Worm (Caenorhabditis elegans) whole organism, L1 larva: ENCODE measurements around the gene C07D10.5.

Source experiments
- F16B12.6 ChIP-seq: fragments of 150-350 bp; optimal IDR thresholded peaks from 2 replicates; lab custom pipeline; 2014; ENCODE audit warnings: missing biosample characterization, missing genetic modification characterization
- aha-1 ChIP-seq: fragments of 150-350 bp; optimal IDR thresholded peaks from 2 replicates; lab custom pipeline; 2014; ENCODE audit warnings: missing biosample characterization, missing genetic modification characterization
- alr-1 ChIP-seq: fragments of 200-800 bp; sonication (Bioruptor generic); optimal IDR thresholded peaks from 2 replicates; lab custom pipeline; 2018; ENCODE audit warnings: borderline replicate concordance, mild to moderate bottlenecking, missing genetic modification characterization, missing compliant biosample characterization
- aly-2 ChIP-seq: fragments of 150-350 bp; optimal IDR thresholded peaks from 2 replicates; lab custom pipeline; 2014; ENCODE audit warnings: missing biosample characterization, missing genetic modification characterization
- blmp-1 ChIP-seq: fragments of 150-350 bp; optimal IDR thresholded peaks from 2 replicates; lab custom pipeline; 2014; ENCODE audit warnings: missing biosample characterization, missing genetic modification characterization
- ceh-88 ChIP-seq: fragments of 200-800 bp; sonication (Bioruptor generic); IDR thresholded peaks from 2 replicates; pipeline ENCODE4 v1.3.6; 2022; ENCODE audit warnings: missing genetic modification characterization, missing compliant biosample characterization
- ces-1 ChIP-seq: fragments of 150-350 bp; optimal IDR thresholded peaks from 2 replicates; lab custom pipeline; 2014; ENCODE audit warnings: missing biosample characterization, missing genetic modification reagents, missing genetic modification characterization
- dpl-1 ChIP-seq, 3 experiments: fragments of 150-350 bp in 2 of 3; sonication (generic microtip) in 1 of 3; optimal IDR thresholded peaks; 2 replicates each; lab custom pipeline; 2014 to 2017; ENCODE audit warnings: missing biosample characterization in 3 of 3, missing genetic modification characterization in 3 of 3, missing genetic modification reagents in 3 of 3
- efl-1 ChIP-seq, 4 experiments: fragments of 150-350 bp; optimal IDR thresholded peaks in 3 of 4; peaks in 1 of 4; 1 replicate in 1 of 4; 2 replicates in 3 of 4; lab custom pipeline; 2014; ENCODE audit warnings: missing biosample characterization in 2 of 4, missing genetic modification characterization in 2 of 4, missing genetic modification reagents in 2 of 4
- egl-27 ChIP-seq, 2 experiments: fragments of 150-350 bp in 1 of 2; sonication (generic microtip); optimal IDR thresholded peaks; 3 replicates each; lab custom pipeline; 2017 to 2018; ENCODE audit warnings: missing biosample characterization in 2 of 2, missing genetic modification characterization in 2 of 2, missing genetic modification reagents in 2 of 2
- elt-2 ChIP-seq: sonication (generic microtip); optimal IDR thresholded peaks from 2 replicates; lab custom pipeline; 2016; ENCODE audit warnings: missing genetic modification characterization, mild to moderate bottlenecking, inconsistent platforms, missing compliant biosample characterization, missing genetic modification reagents
- fkh-4 ChIP-seq: sonication (generic microtip); optimal IDR thresholded peaks from 2 replicates; lab custom pipeline; 2016; ENCODE audit warnings: missing compliant biosample characterization, missing genetic modification characterization, borderline replicate concordance
- hlh-4 ChIP-seq: sonication (generic microtip); optimal IDR thresholded peaks from 2 replicates; lab custom pipeline; 2016; ENCODE audit warnings: mild to moderate bottlenecking, missing genetic modification characterization, missing compliant biosample characterization
- lin-14 ChIP-seq: fragments of 200-800 bp; sonication (Bioruptor generic); optimal IDR thresholded peaks from 2 replicates; lab custom pipeline; 2018; ENCODE audit warnings: mild to moderate bottlenecking, missing genetic modification characterization, moderate library complexity, missing compliant biosample characterization
- lin-35 ChIP-seq, 2 experiments: fragments of 150-350 bp; optimal IDR thresholded peaks; 2 replicates each; lab custom pipeline; 2014; ENCODE audit warnings: missing biosample characterization in 2 of 2, missing genetic modification characterization in 2 of 2, missing genetic modification reagents in 2 of 2
- lsy-2 ChIP-seq, 2 experiments: fragments of 150-350 bp; optimal IDR thresholded peaks; 2 replicates each; lab custom pipeline; 2014; ENCODE audit warnings: missing biosample characterization in 2 of 2, missing genetic modification characterization in 2 of 2
- mdl-1 ChIP-seq, 2 experiments: fragments of 150-350 bp; optimal IDR thresholded peaks; 2 replicates each; lab custom pipeline; 2014 to 2017; ENCODE audit warnings: missing biosample characterization in 2 of 2, missing genetic modification characterization in 2 of 2, inconsistent platforms in 1 of 2
- mef-2 ChIP-seq: fragments of 150-350 bp; optimal IDR thresholded peaks from 2 replicates; lab custom pipeline; 2014; ENCODE audit warnings: missing biosample characterization, missing genetic modification characterization
- mep-1 ChIP-seq: fragments of 150-350 bp; optimal IDR thresholded peaks from 2 replicates; lab custom pipeline; 2014; ENCODE audit warnings: missing biosample characterization, missing genetic modification characterization
- nhr-19 ChIP-seq: fragments of 200-800 bp; sonication (Bioruptor generic); conservative IDR thresholded peaks from 2 replicates; pipeline ENCODE4 v1.3.6; 2022; ENCODE audit warnings: missing genetic modification characterization, missing compliant biosample characterization
- nhr-85 ChIP-seq: sonication (generic microtip); peaks from one replicate; lab custom pipeline; 2016; ENCODE audit warnings: missing genetic modification characterization, inconsistent platforms, missing compliant biosample characterization
- nhr-90 ChIP-seq: sonication (generic microtip); optimal IDR thresholded peaks from 2 replicates; lab custom pipeline; 2016; ENCODE audit warnings: mild to moderate bottlenecking, missing genetic modification characterization, missing compliant biosample characterization; ENCODE audit not compliant: poor library complexity
- pax-3 ChIP-seq: fragments of 200-800 bp; sonication (Bioruptor generic); optimal IDR thresholded peaks from 2 replicates; lab custom pipeline; 2018; ENCODE audit warnings: mild to moderate bottlenecking, missing genetic modification characterization, moderate library complexity, missing compliant biosample characterization
- pqm-1 ChIP-seq: sonication (generic microtip); optimal IDR thresholded peaks from 3 replicates; lab custom pipeline; 2017; ENCODE audit warnings: missing biosample characterization, missing genetic modification characterization
- rnt-1 ChIP-seq: sonication (generic microtip); optimal IDR thresholded peaks from 2 replicates; lab custom pipeline; 2016; ENCODE audit warnings: mild to moderate bottlenecking, missing genetic modification characterization, moderate library complexity, missing compliant biosample characterization
- skn-1 ChIP-seq: fragments of 150-350 bp; optimal IDR thresholded peaks from 2 replicates; lab custom pipeline; 2014; ENCODE audit warnings: missing biosample characterization, missing genetic modification characterization
- snu-23 ChIP-seq: sonication (generic microtip); optimal IDR thresholded peaks from 2 replicates; lab custom pipeline; 2016; ENCODE audit warnings: missing genetic modification characterization, missing compliant biosample characterization
- sptf-1 ChIP-seq: fragments of 150-350 bp; optimal IDR thresholded peaks from 2 replicates; lab custom pipeline; 2014; ENCODE audit warnings: missing biosample characterization, missing genetic modification characterization
- swsn-7 ChIP-seq: sonication (generic microtip); optimal IDR thresholded peaks from 2 replicates; lab custom pipeline; 2016; ENCODE audit warnings: missing genetic modification characterization, missing compliant biosample characterization
- unc-130 ChIP-seq: fragments of 150-350 bp; optimal IDR thresholded peaks from 2 replicates; lab custom pipeline; 2017; ENCODE audit warnings: missing biosample characterization, missing genetic modification characterization, inconsistent platforms
- unc-86 ChIP-seq: sonication (generic microtip); optimal IDR thresholded peaks from 2 replicates; lab custom pipeline; 2016; ENCODE audit warnings: missing genetic modification characterization, missing compliant biosample characterization
- vab-15 ChIP-seq: sonication (generic microtip); optimal IDR thresholded peaks from 2 replicates; lab custom pipeline; 2017; ENCODE audit warnings: missing genotype, mild to moderate bottlenecking, missing genetic modification characterization, missing compliant biosample characterization
- xbp-1 ChIP-seq: sonication (generic microtip); optimal IDR thresholded peaks from 2 replicates; lab custom pipeline; 2016; ENCODE audit warnings: missing genetic modification characterization, missing compliant biosample characterization
- zip-4 ChIP-seq: fragments of 200-800 bp; sonication (Bioruptor generic); optimal IDR thresholded peaks from 2 replicates; lab custom pipeline; 2018; ENCODE audit warnings: mild to moderate bottlenecking, missing genetic modification characterization, moderate library complexity, missing compliant biosample characterization
- ztf-11 ChIP-seq, 2 experiments: sonication (generic microtip); optimal IDR thresholded peaks; 2 replicates each; lab custom pipeline; 2016 to 2017; ENCODE audit warnings: missing genetic modification characterization in 2 of 2, missing biosample characterization in 1 of 2, missing compliant biosample characterization in 1 of 2

The C07D10.5 gene

DNA sequence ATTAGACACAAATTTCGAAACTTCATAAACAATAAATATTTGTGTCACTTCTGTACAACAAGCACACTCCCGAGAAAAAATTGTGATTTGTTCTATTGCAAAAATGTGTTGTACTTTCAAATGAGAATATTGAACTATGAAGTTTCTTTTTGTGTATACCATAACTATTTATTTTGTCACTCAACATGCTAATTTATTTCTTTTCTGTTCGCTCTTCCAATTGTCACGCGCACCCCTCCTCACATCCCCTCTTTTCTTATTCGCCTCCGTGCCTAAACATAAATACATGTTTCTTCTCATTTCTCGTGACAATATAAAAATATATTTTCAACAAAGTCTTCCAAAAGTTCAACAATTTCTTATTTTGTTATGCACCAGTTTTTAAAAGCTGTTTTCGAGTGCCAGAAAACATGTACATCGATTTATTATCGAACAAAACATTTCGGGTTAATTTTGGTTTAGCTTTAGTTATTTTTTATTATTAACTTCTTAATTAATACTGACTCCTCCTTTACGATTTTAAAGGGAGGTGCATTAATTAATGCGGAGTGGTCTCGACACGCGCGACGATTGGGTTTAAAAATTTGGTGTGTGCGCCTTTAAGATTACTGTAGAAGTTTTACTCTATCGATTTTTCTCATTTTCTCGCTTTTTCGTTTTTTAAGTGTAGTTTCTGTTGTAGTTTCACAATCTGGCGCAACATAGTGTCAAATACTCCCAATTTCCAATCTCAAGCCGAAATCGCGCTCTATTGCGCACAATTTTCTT lies 12.7 kb downstream of the C07D10.5 start (continued):
- no peak for TF ChIP-seq mef-2 (tag; lab: Kevin White, UChicago)
- TF ChIP-seq pax-3 (tag; lab: Kevin White, UChicago): no peak

DNA sequence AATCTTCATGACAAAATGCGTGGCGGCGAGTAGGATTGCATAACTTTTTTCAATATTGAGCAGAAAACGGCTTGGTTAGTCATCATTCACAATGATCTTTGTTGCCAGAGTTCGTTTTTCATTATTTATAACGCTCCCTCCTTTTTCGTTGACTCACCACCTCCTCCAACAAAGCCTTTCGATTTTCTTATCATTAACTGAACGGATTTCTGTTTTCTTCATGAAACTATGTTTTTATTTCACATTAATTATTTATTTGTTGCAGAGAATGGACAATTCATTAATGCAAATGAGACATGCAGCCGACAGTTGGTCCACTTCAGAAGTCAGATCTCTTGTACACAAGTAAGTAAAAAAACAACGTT lies 13.3 kb downstream of the C07D10.5 start, which contains the start of gene bath-44:
Gene bath-44 (plus strand): TSS at position 266 of the 365 bp plus-strand sequence.
- TF ChIP-seq efl-1 (optimal IDR thresholded peaks at IDR 0.05; lab: Kevin White, UChicago): no peak
- peak in 1 of 2 experiments; percentile 62 for TF ChIP-seq efl-1 (GFP tag; optimal IDR thresholded peaks at IDR 0.05 in 1 of 2; lab: Kevin White, UChicago)
- TF ChIP-seq skn-1 (tag; lab: Kevin White, UChicago): no peak
- no peak for TF ChIP-seq nhr-90
- TF ChIP-seq, all 84 proteins: peak for 1

DNA sequence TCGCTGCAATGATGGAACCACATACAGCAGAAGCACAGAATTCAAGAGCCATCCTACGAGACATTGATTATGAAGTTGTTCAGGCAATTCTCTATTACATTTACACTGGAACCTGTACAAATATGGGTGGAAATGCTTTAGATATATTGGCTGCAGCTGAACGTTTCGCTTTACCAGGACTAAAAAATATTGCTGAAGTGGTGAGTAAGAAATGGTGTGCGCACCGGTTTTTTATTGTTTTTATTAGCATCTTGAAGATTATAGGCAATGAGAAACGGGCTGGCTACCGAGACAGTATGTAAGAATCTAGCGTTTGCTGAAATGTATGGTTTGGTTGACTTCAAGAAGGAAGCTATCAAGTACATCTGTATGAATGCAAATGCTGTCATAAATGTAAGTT lies 14.7 kb downstream of the C07D10.5 start:
- TF ChIP-seq pqm-1 (tag; lab: Kevin White, UChicago) (no peak), F16B12.6 (no peak), zip-4 (GFP tag; lab: Kevin White, UChicago) (no peak), mdl-1 (tag; optimal IDR thresholded peaks at IDR 0.05; lab: Kevin White, UChicago) (no peak), unc-86 (tag; lab: Kevin White, UChicago) (no peak), unc-130 (tag; lab: Kevin White, UChicago) (no peak), swsn-7 (no peak), sptf-1 (no peak), pax-3 (tag; lab: Kevin White, UChicago) (no peak), dpl-1 (GFP tag; optimal IDR thresholded peaks at IDR 0.05; lab: Kevin White, UChicago) (no peak), fkh-4 (no peak)

DNA sequence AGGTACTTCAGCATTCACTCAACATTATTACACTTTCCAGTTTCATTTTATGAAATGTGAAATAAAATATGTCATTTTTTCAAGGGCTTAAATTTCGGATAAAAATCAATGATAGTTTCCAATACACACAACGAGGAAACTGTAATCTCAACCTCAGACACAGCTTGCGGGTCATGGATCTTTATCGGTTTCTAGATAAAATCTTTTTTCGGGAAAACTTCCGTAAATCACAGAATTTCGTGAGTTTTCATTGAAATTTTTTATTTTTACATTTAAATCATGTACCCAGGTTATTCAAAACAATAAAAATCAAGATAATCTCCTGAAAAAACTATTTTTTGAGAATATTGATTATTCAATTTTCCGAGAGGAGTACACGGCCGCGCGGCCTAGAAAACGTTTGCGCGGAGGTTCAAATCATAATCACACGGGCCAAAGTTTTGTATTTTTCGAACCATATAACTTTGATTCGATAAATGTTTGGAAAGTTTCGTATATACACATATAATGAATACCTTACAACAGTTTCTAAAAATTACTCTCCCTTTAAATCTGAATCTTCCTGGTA lies 16.0 kb downstream of the C07D10.5 start:
- TF ChIP-seq blmp-1 (tag; lab: Kevin White, UChicago) (peak; percentile 0), snu-23 (GFP tag; lab: Kevin White, UChicago) (no peak), efl-1 (optimal IDR thresholded peaks at IDR 0.05; lab: Kevin White, UChicago) (peak; percentile 29 to 52), efl-1 (GFP tag; optimal IDR thresholded peaks at IDR 0.05 in 1 of 2; lab: Kevin White, UChicago) (peak; percentile 55 to 96), elt-2 (tag; lab: Kevin White, UChicago) (no peak), dpl-1 (GFP tag; optimal IDR thresholded peaks at IDR 0.05; lab: Kevin White, UChicago) (peak in 2 of 3 experiments; percentile 40 to 49), aly-2 (tag; lab: Kevin White, UChicago) (no peak), nhr-19 (GFP tag; lab: Robert Waterston, UW) (no peak), xbp-1 (tag; lab: Kevin White, UChicago) (no peak), ces-1 (GFP tag; lab: Kevin White, UChicago) (no peak), mep-1 (no peak), ztf-11 (tag; optimal IDR thresholded peaks at IDR 0.05; lab: Kevin White, UChicago) (no peak), nhr-85 (tag; lab: Kevin White, UChicago) (peak; percentile 63), ceh-88 (GFP tag; lab: Robert Waterston, UW) (no peak), hlh-4 (no peak), unc-130 (tag; lab: Kevin White, UChicago) (no peak), lin-35 (GFP tag; optimal IDR thresholded peaks at IDR 0.05; lab: Kevin White, UChicago) (peak in 1 of 2 experiments; percentile 60), lin-14 (GFP tag; lab: Kevin White, UChicago) (no peak), egl-27 (tag; optimal IDR thresholded peaks at IDR 0.05; lab: Kevin White, UChicago) (no peak), aha-1 (no peak), alr-1 (tag; lab: Kevin White, UChicago) (no peak), rnt-1 (tag; lab: Kevin White, UChicago) (peak; percentile 43), lsy-2 (tag; optimal IDR thresholded peaks at IDR 0.05; lab: Kevin White, UChicago) (no peak), nhr-90 (peak; percentile 8), vab-15 (tag; lab: Kevin White, UChicago) (no peak)
- TF ChIP-seq, all 84 proteins: peak for 7
